Worm (Caenorhabditis elegans): ENCODE results near the gene F29G9.1.

- no peak for TF ChIP-seq skn-1 (tag; optimal IDR thresholded peaks at IDR 0.05)
- no peak for TF ChIP-seq zag-1 (tag; optimal IDR thresholded peaks at IDR 0.05)
- TF ChIP-seq jun-1 (tag; optimal IDR thresholded peaks at IDR 0.05): no peak
Measured at ce11 chrV:6055289-6055688, 16.4 kb downstream of the F29G9.1 start, which contains the start of gene srd-20.
